Worm (Caenorhabditis elegans) whole organism, midembryonic: Measurements from ENCODE around the gene fbxc-26.

Source experiments
- T22C8.4 ChIP-seq: fragments of 200-800 bp; sonication (Bioruptor generic); IDR thresholded peaks from 2 replicates; pipeline ENCODE4 v1.3.6; 2022; ENCODE audit warnings: missing genetic modification characterization, missing compliant biosample characterization
- ref-1 ChIP-seq: fragments of 200-800 bp; sonication (Bioruptor generic); conservative IDR thresholded peaks from 2 replicates; pipeline ENCODE4 v1.3.6; 2022; ENCODE audit warnings: missing genetic modification reagents, missing genetic modification characterization, missing compliant biosample characterization
- tab-1 ChIP-seq: fragments of 200-800 bp; sonication (Bioruptor generic); IDR thresholded peaks from 2 replicates; pipeline ENCODE4 v1.3.6; 2022; ENCODE audit warnings: missing genetic modification characterization, missing compliant biosample characterization
- ztf-23 ChIP-seq: fragments of 200-800 bp; sonication (Bioruptor generic); IDR thresholded peaks from 2 replicates; pipeline ENCODE4 v1.3.6; 2022; ENCODE audit warnings: missing genetic modification reagents, missing genetic modification characterization, missing compliant biosample characterization

DNA sequence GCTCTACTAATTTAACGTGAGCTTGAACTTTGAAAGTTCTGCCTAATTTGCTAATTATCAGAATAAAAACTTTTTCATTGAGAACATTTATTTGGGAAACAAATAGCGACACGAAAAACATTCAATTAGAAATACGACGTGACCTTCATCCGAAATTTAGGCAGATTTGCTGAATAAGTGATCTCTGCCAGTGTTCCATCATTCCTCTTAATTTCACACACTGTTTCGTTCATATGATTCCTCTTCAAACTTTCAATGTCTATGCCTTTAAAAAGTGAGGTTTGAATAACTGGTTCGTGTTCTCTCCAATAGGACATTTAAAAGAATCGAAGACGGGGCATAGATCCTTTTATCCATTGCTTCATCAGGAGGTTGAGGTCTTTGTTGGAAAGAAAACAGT lies 43.9 kb downstream of the fbxc-26 start, which contains the start of gene fbxb-20:
- no peak for TF ChIP-seq tab-1 (GFP tag; lab: Robert Waterston, UW)
- TF ChIP-seq ref-1 (GFP tag; lab: Robert Waterston, UW): no peak
- TF ChIP-seq ztf-23 (GFP tag; lab: Robert Waterston, UW): no peak
- no peak for TF ChIP-seq T22C8.4 (GFP tag; lab: Robert Waterston, UW)
